Fruit fly (Drosophila melanogaster): ENCODE measurements around the gene Tsp86D.

Gene Tsp86D

dm6 chr3R:10849515-10849973 is 19.0 kb upstream of the Tsp86D start, which contains the start of gene CG42394 (continued):
- peak; percentile 2 for TF ChIP-seq zf30C (GFP tag; optimal IDR thresholded peaks at IDR 0.05)
- TF ChIP-seq Meics (GFP tag; optimal IDR thresholded peaks at IDR 0.05), result peak; percentile 97
- peak; percentile 95 for TF ChIP-seq PHDP (tag; optimal IDR thresholded peaks at IDR 0.05)
- TF ChIP-seq ERR (GFP tag; optimal IDR thresholded peaks at IDR 0.05), result peak; percentile 67
- TF ChIP-seq ham (GFP tag; IDR thresholded peaks at IDR 0.05), result no peak
- TF ChIP-seq tio (GFP tag; optimal IDR thresholded peaks at IDR 0.05), result peak; percentile 89
- peak; percentile 90 for TF ChIP-seq Aef1 (GFP tag; IDR thresholded peaks at IDR 0.05)
- peak; percentile 20; the same call in 2 of the 3 replicates for TF ChIP-seq vnd (GFP tag; IDR thresholded peaks at IDR 0.05; ENCODE audit: partially characterized antibody)
- TF ChIP-seq CG10366 (GFP tag; IDR thresholded peaks at IDR 0.05), result peak; percentile 90
- peak; percentile 10 for TF ChIP-seq CG7745 (tag; optimal IDR thresholded peaks at IDR 0.05)
- TF ChIP-seq lilli (GFP tag; optimal IDR thresholded peaks at IDR 0.05), result peak; percentile 89
- TF ChIP-seq Optix (GFP tag; IDR thresholded peaks at IDR 0.05), result peak; percentile 83
- peak; percentile 90 for TF ChIP-seq CG9437 (GFP tag; optimal IDR thresholded peaks at IDR 0.05)
- peak; percentile 83 for TF ChIP-seq Jarid2 (GFP tag; optimal IDR thresholded peaks at IDR 0.05)
- TF ChIP-seq vvl (GFP tag; IDR thresholded peaks at IDR 0.05), result peak; percentile 97
- peak; percentile 93 for TF ChIP-seq CG18619 (GFP tag; optimal IDR thresholded peaks at IDR 0.05)
- no peak for TF ChIP-seq hbn (GFP tag; IDR thresholded peaks at IDR 0.05; ENCODE audit: partially characterized antibody)
- TF ChIP-seq BtbVII (GFP tag; optimal IDR thresholded peaks at IDR 0.05), result peak; percentile 97
- TF ChIP-seq chn (GFP tag; optimal IDR thresholded peaks at IDR 0.05), result peak; percentile 71
- peak; percentile 91 for TF ChIP-seq CG3407 (GFP tag; optimal IDR thresholded peaks at IDR 0.05)
- peak; percentile 88 for TF ChIP-seq Rx (GFP tag; IDR thresholded peaks at IDR 0.05)
- TF ChIP-seq CG9932 (GFP tag; IDR thresholded peaks at IDR 0.05), result peak; percentile 88
- TF ChIP-seq CG14860 (GFP tag; IDR thresholded peaks at IDR 0.05; ENCODE audit: partially characterized antibody), result peak; percentile 50; the same call in 1 of the 3 replicates
- TF ChIP-seq Bdp1 (GFP tag; optimal IDR thresholded peaks at IDR 0.05), result peak; percentile 64
- TF ChIP-seq al (GFP tag; IDR thresholded peaks at IDR 0.05), result peak; percentile 91
- peak; percentile 51 for TF ChIP-seq CG33213 (GFP tag; optimal IDR thresholded peaks at IDR 0.05)
- TF ChIP-seq CG10274 (GFP tag; optimal IDR thresholded peaks at IDR 0.05), result peak; percentile 78
- peak; percentile 60 for TF ChIP-seq HLH54F (GFP tag; optimal IDR thresholded peaks at IDR 0.05)
- TF ChIP-seq zen2 (GFP tag; IDR thresholded peaks at IDR 0.05; ENCODE audit: partially characterized antibody), result no peak
- TF ChIP-seq wek (GFP tag; optimal IDR thresholded peaks at IDR 0.05), result peak; percentile 12
- TF ChIP-seq Spps (tag; optimal IDR thresholded peaks at IDR 0.05), result peak; percentile 96
- peak; percentile 95 for TF ChIP-seq ATbp (GFP tag; optimal IDR thresholded peaks at IDR 0.05)
- TF ChIP-seq CG34422 (GFP tag; IDR thresholded peaks at IDR 0.05), result peak; percentile 93
- peak; percentile 81 for TF ChIP-seq gcm2 (GFP tag; optimal IDR thresholded peaks at IDR 0.05)
- peak; percentile 96 for TF ChIP-seq CG6254 (GFP tag; optimal IDR thresholded peaks at IDR 0.05)
- peak; percentile 13; the same call in 1 of the 3 replicates for TF ChIP-seq knrl (GFP tag; IDR thresholded peaks at IDR 0.05; ENCODE audit: partially characterized antibody)
- peak; percentile 88 for TF ChIP-seq CG31224 (GFP tag; IDR thresholded peaks at IDR 0.05)
- peak; percentile 34 for TF ChIP-seq pros (GFP tag; optimal IDR thresholded peaks at IDR 0.05)
- peak; percentile 90 for TF ChIP-seq rib (GFP tag; IDR thresholded peaks at IDR 0.05)
- TF ChIP-seq Poxn (GFP tag; IDR thresholded peaks at IDR 0.05), result peak; percentile 51; the same call in 1 of the 2 replicates
- no peak for TF ChIP-seq prd (optimal IDR thresholded peaks at IDR 0.05)
- peak; percentile 94 for TF ChIP-seq prd (GFP tag; IDR thresholded peaks at IDR 0.05)
- TF ChIP-seq Max (GFP tag; optimal IDR thresholded peaks at IDR 0.05), result peak; percentile 96
- peak; percentile 79 for TF ChIP-seq tup (GFP tag; optimal IDR thresholded peaks at IDR 0.05)
- peak; percentile 46 for TF ChIP-seq shn (GFP tag; optimal IDR thresholded peaks at IDR 0.05)
- TF ChIP-seq CG7786 (GFP tag; optimal IDR thresholded peaks at IDR 0.05), result peak; percentile 29
- 0 out of 2 replicates have a peak, but pooled peaks have one; percentile 18 for TF ChIP-seq unc-4 (GFP tag; IDR thresholded peaks at IDR 0.05; ENCODE audit: partially characterized antibody)
- TF ChIP-seq Ets65A (GFP tag), result peak; percentile 65
- peak; percentile 79 for TF ChIP-seq CG4707 (GFP tag; optimal IDR thresholded peaks at IDR 0.05)
- TF ChIP-seq CG7357 (GFP tag; IDR thresholded peaks at IDR 0.05), result peak; percentile 75

Measured in whole organism, embryonic.